Worm (Caenorhabditis elegans): Measurements from ENCODE around the gene srw-8.

ce11 chrV:3005964-3006363 lies 28.2 kb downstream of the srw-8 start, which contains the start of gene srw-112:
- TF ChIP-seq hlh-13 (GFP tag; optimal IDR thresholded peaks at IDR 0.05) (no peak), unc-42 (tag; optimal IDR thresholded peaks at IDR 0.05) (no peak), ceh-9 (tag; optimal IDR thresholded peaks at IDR 0.05) (no peak)

All from whole organism, late embryonic.